Fruit fly (Drosophila melanogaster) whole organism: ENCODE data around the gene CG46462.

Source experiments
- CG8478 ChIP-seq: fragments of >200 bp; optimal IDR thresholded peaks from 2 replicates; lab custom pipeline; 2018; ENCODE audit warnings: inconsistent platforms
- EcR ChIP-seq, 2 experiments: fragments of >200 bp; optimal IDR thresholded peaks; 2 replicates each; lab custom pipeline; 2017; ENCODE audit warnings: missing biosample characterization in 2 of 2, missing genetic modification characterization in 2 of 2, missing genetic modification reagents in 2 of 2
- usp ChIP-seq: fragments of >200 bp; optimal IDR thresholded peaks from 2 replicates; lab custom pipeline; 2017; ENCODE audit warnings: missing biosample characterization, missing genetic modification characterization, mixed read lengths

DNA sequence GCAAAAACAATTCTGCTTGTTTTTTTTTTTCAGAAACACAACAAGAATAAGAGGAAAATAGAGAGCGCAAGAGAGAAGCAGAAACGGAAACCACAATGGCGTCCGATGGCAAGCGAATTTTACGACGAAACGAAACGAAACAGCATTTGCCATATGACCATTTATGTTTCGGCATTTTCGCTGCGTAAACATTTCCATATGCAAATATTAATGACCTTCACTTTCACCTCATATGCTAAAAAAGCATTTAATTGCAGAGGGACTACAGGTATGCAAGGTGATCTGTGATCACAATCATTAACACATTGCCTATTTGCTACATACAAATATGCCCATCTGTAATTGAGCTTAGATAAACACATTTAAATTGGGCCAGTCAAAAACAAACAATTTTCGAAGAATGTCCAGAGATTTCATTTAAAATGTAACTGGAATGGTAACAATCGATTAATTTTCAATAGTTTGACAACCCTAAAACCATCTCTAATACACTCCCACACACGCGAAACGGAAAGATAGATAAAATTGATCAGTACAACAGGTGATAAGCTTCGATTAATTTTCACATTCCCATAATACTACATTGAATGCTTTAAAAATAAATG lies 25.2 kb upstream of the CG46462 start:
- TF ChIP-seq usp, result no peak
- TF ChIP-seq CG8478 (lab: Kevin White, UChicago), result no peak
- no peak for TF ChIP-seq EcR (GFP tag; optimal IDR thresholded peaks at IDR 0.05; lab: Kevin White, UChicago)
